Fruit fly (Drosophila melanogaster): ENCODE results near the gene Hn.

dm6 chr3L:7718561-7719417 is 41.5 kb upstream of the Hn start, which contains the start of gene Mcad:
- peak; percentile 88 for TF ChIP-seq CG7045 (GFP tag; optimal IDR thresholded peaks at IDR 0.05)
- peak; percentile 76 for TF ChIP-seq Mnt (GFP tag; optimal IDR thresholded peaks at IDR 0.05)
- peak; percentile 97 for TF ChIP-seq kay (GFP tag; ENCODE audit: borderline replicate concordance)
- TF ChIP-seq CG5204 (GFP tag; optimal IDR thresholded peaks at IDR 0.05) = peak; percentile 65
- peak; percentile 45 for TF ChIP-seq Hr96 (GFP tag; optimal IDR thresholded peaks at IDR 0.05)
- peak; percentile 28 for TF ChIP-seq ovo (GFP tag; optimal IDR thresholded peaks at IDR 0.05)
- peak; percentile 56 for TF ChIP-seq CG1620 (GFP tag; optimal IDR thresholded peaks at IDR 0.05)
